Fruit fly (Drosophila melanogaster): ENCODE results near the gene CG33099.

CG33099 gene

DNA sequence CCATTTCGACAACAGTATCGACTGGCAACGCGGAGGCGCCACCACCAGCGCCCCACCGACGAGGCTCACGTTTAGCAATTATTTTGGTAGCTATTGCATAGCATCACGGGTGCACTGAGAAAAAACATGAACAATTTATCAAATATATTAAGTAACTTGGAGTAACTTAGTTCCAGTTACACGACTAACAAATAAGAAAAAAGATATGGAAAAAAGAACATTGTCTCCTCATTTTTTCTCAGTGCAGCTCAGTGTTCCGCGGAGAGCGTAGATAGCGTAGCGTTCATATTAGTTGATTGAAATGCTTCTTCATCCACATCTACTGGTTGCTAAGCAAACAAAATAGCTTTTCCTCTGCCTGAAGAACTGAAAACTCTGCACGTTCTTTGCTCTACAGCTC lies 15.0 kb downstream of the CG33099 start (continued):
- TF ChIP-seq dan (GFP tag; IDR thresholded peaks at IDR 0.05) = no peak
- peak; percentile 10 for TF ChIP-seq Oli (tag; optimal IDR thresholded peaks at IDR 0.05)
- TF ChIP-seq CG17612 (GFP tag; IDR thresholded peaks at IDR 0.05) = 0 out of 2 replicates have a peak, but pooled peaks have one; percentile 12
- TF ChIP-seq CG6175 (GFP tag; IDR thresholded peaks at IDR 0.05) = no peak
- TF ChIP-seq Rx (GFP tag; IDR thresholded peaks at IDR 0.05) = no peak
- peak; percentile 16 for TF ChIP-seq CG9727 (GFP tag; optimal IDR thresholded peaks at IDR 0.05)
- TF ChIP-seq CG17359 (tag; optimal IDR thresholded peaks at IDR 0.05) = peak; percentile 12
- TF ChIP-seq Med (GFP tag) = peak; percentile 78
- TF ChIP-seq sisA (GFP tag; IDR thresholded peaks at IDR 0.05) = peak; percentile 35
- peak; percentile 12 for TF ChIP-seq phol (tag; optimal IDR thresholded peaks at IDR 0.05)
- peak; percentile 33 for TF ChIP-seq CG2120 (GFP tag; optimal IDR thresholded peaks at IDR 0.05)

DNA sequence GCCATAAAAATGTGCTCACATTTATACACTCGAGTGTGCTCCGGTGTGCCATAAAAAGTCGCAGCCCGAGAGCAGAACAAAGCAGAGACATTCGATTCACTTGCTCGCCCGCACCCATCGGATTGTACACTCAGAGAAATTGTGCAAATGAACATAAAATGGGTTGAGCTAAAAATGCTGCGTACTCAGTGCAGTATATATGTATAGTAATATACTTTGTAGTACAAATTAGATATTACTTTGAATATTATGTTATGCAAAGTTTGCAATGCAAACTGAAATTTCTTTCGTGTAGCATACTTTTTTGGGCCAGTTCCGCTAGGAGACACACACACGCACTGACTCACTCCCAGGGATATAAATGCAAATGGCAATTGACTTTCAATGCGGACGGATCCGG lies 26.7 kb downstream of the CG33099 start:
- TF ChIP-seq CG8924 (tag; optimal IDR thresholded peaks at IDR 0.05) = no peak
- no peak for TF ChIP-seq Hr3 (GFP tag; optimal IDR thresholded peaks at IDR 0.05)
- peak; percentile 27 for TF ChIP-seq CG11504 (tag; optimal IDR thresholded peaks at IDR 0.05)
- TF ChIP-seq prd (optimal IDR thresholded peaks at IDR 0.05) = no peak
- peak; percentile 40; the same call in 1 of the 3 replicates for TF ChIP-seq prd (GFP tag; IDR thresholded peaks at IDR 0.05)
- TF ChIP-seq Fer3 (tag; optimal IDR thresholded peaks at IDR 0.05) = peak; percentile 17
- TF ChIP-seq run (tag; optimal IDR thresholded peaks at IDR 0.05) = no peak
- peak; percentile 45; the same call in 1 of the 2 replicates for TF ChIP-seq slbo (GFP tag; IDR thresholded peaks at IDR 0.05)
- peak; percentile 3 for TF ChIP-seq Hand (GFP tag; optimal IDR thresholded peaks at IDR 0.05)
- peak; percentile 7 for TF ChIP-seq CG17359 (tag; optimal IDR thresholded peaks at IDR 0.05)
- TF ChIP-seq CG7839 (tag; optimal IDR thresholded peaks at IDR 0.05) = peak; percentile 34
- peak; percentile 28 for TF ChIP-seq CG7556 (GFP tag; optimal IDR thresholded peaks at IDR 0.05)
- TF ChIP-seq NfI (GFP tag; optimal IDR thresholded peaks at IDR 0.05) = peak; percentile 12
- TF ChIP-seq CG9215 (GFP tag; IDR thresholded peaks at IDR 0.05) = 0 out of 2 replicates have a peak, but pooled peaks have one; percentile 31
- TF ChIP-seq Atf6 (GFP tag; IDR thresholded peaks at IDR 0.05) = 0 out of 2 replicates have a peak, but pooled peaks have one; percentile 35
- TF ChIP-seq Hmr (GFP tag; optimal IDR thresholded peaks at IDR 0.05) = peak; percentile 61
- peak; percentile 30 for TF ChIP-seq caup (GFP tag; optimal IDR thresholded peaks at IDR 0.05; ENCODE audit: severe bottlenecking)
- TF ChIP-seq Med (GFP tag) = peak; percentile 72
- no peak for TF ChIP-seq sc (optimal IDR thresholded peaks at IDR 0.05)
- no peak for TF ChIP-seq sc (GFP tag; optimal IDR thresholded peaks at IDR 0.05)
- TF ChIP-seq da (GFP tag; optimal IDR thresholded peaks at IDR 0.05) = no peak
- peak; percentile 15 for TF ChIP-seq ind (GFP tag; optimal IDR thresholded peaks at IDR 0.05)
- no peak for TF ChIP-seq Jarid2 (GFP tag; optimal IDR thresholded peaks at IDR 0.05)
- TF ChIP-seq grau (tag; optimal IDR thresholded peaks at IDR 0.05) = peak; percentile 37
- peak; percentile 72 for TF ChIP-seq lab (GFP tag; optimal IDR thresholded peaks at IDR 0.05)
- peak; percentile 66 for TF ChIP-seq CG12769 (tag; optimal IDR thresholded peaks at IDR 0.05)
- peak; percentile 34 for TF ChIP-seq gem (tag; optimal IDR thresholded peaks at IDR 0.05)
- no peak for TF ChIP-seq Usf (GFP tag; optimal IDR thresholded peaks at IDR 0.05)
- TF ChIP-seq MESR4 (GFP tag; optimal IDR thresholded peaks at IDR 0.05) = no peak
- peak; percentile 14 for TF ChIP-seq pho (GFP tag; optimal IDR thresholded peaks at IDR 0.05)
- peak; percentile 23 for TF ChIP-seq dmrt99B (tag; optimal IDR thresholded peaks at IDR 0.05)
- TF ChIP-seq lbe (GFP tag; optimal IDR thresholded peaks at IDR 0.05) = no peak
- peak; percentile 24 for TF ChIP-seq PHDP (tag; optimal IDR thresholded peaks at IDR 0.05)
- peak; percentile 48; the same call in 2 of the 3 replicates for TF ChIP-seq row (GFP tag; IDR thresholded peaks at IDR 0.05)
- peak; percentile 58 for TF ChIP-seq CG2120 (GFP tag; optimal IDR thresholded peaks at IDR 0.05)
- no peak for TF ChIP-seq CG8290 (GFP tag; optimal IDR thresholded peaks at IDR 0.05)
- TF ChIP-seq CG8290 (tag; optimal IDR thresholded peaks at IDR 0.05) = peak in 1 of 2 experiments; percentile 65
- TF ChIP-seq H15 (GFP tag; IDR thresholded peaks at IDR 0.05) = 0 out of 3 replicates have a peak, but pooled peaks have one; percentile 11
- peak; percentile 0 for TF ChIP-seq CG18619 (GFP tag; optimal IDR thresholded peaks at IDR 0.05)
- no peak for TF ChIP-seq ranshi (GFP tag; IDR thresholded peaks at IDR 0.05)
- 0 out of 3 replicates have a peak, but pooled peaks have one; percentile 22 for TF ChIP-seq Aef1 (GFP tag; IDR thresholded peaks at IDR 0.05)

All from whole organism, embryonic.